Worm (Caenorhabditis elegans) whole organism, L2 larva: ENCODE results near the gene dsb-1.
A peak's percentile ranks its signal among the peaks of the same experiment; 100 is the strongest.

Experiments used
- C34F6.9 ChIP-seq: fragments of 150-350 bp; optimal IDR thresholded peaks from 2 replicates; lab custom pipeline; 2014; ENCODE audit warnings: missing biosample characterization, missing genetic modification characterization
- F13H6.1 ChIP-seq: sonication (generic microtip); optimal IDR thresholded peaks from 2 replicates; lab custom pipeline; 2016; ENCODE audit warnings: missing genetic modification characterization, missing compliant biosample characterization
- R02D3.7 ChIP-seq: fragments of 150-350 bp; optimal IDR thresholded peaks from 2 replicates; lab custom pipeline; 2014; ENCODE audit warnings: missing biosample characterization, missing genetic modification characterization
- Y55F3AM.14 ChIP-seq: fragments of 200-800 bp; sonication (Bioruptor generic); optimal IDR thresholded peaks from 2 replicates; lab custom pipeline; 2018; ENCODE audit warnings: mild to moderate bottlenecking, missing genetic modification characterization, missing compliant biosample characterization
- ZK546.5 ChIP-seq: sonication (generic microtip); optimal IDR thresholded peaks from 2 replicates; lab custom pipeline; 2017; ENCODE audit warnings: missing biosample characterization, missing genetic modification characterization
- alr-1 ChIP-seq: fragments of 150-350 bp; optimal IDR thresholded peaks from 2 replicates; lab custom pipeline; 2014; ENCODE audit warnings: missing biosample characterization, missing genetic modification characterization
- aly-2 ChIP-seq: fragments of 150-350 bp; optimal IDR thresholded peaks from 2 replicates; lab custom pipeline; 2014; ENCODE audit warnings: missing biosample characterization, missing genetic modification characterization
- ama-1 ChIP-seq: fragments of 150-350 bp; optimal IDR thresholded peaks from 2 replicates; lab custom pipeline; 2018; ENCODE audit warnings: inconsistent platforms
- blmp-1 ChIP-seq: sonication (generic microtip); optimal IDR thresholded peaks from 2 replicates; lab custom pipeline; 2017; ENCODE audit warnings: missing genetic modification characterization, mild to moderate bottlenecking, missing compliant biosample characterization, antibody characterized with exemption, moderate library complexity; ENCODE audit not compliant: insufficient read depth
- ceh-16 ChIP-seq: fragments of 150-350 bp; optimal IDR thresholded peaks from 2 replicates; lab custom pipeline; 2014; ENCODE audit warnings: missing biosample characterization, missing genetic modification characterization
- ceh-82 ChIP-seq: fragments of 150-350 bp; optimal IDR thresholded peaks from 2 replicates; lab custom pipeline; 2014; ENCODE audit warnings: missing biosample characterization, missing genetic modification characterization
- crh-2 ChIP-seq: sonication (generic microtip); optimal IDR thresholded peaks from 2 replicates; lab custom pipeline; 2017; ENCODE audit warnings: missing biosample characterization, missing genetic modification characterization
- dmd-4 ChIP-seq: sonication (generic microtip); optimal IDR thresholded peaks from 2 replicates; lab custom pipeline; 2017; ENCODE audit warnings: missing biosample characterization, missing genetic modification characterization
- egl-27 ChIP-seq: sonication (generic microtip); optimal IDR thresholded peaks from 3 replicates; lab custom pipeline; 2017; ENCODE audit warnings: missing biosample characterization, missing genetic modification reagents, missing genetic modification characterization
- elt-1 ChIP-seq: fragments of 150-350 bp; optimal IDR thresholded peaks from 2 replicates; lab custom pipeline; 2014; ENCODE audit warnings: missing biosample characterization, missing genetic modification characterization
- elt-3 ChIP-seq: sonication (generic microtip); optimal IDR thresholded peaks from 2 replicates; lab custom pipeline; 2017; ENCODE audit warnings: missing biosample characterization, missing genetic modification characterization
- fos-1 ChIP-seq: fragments of 150-350 bp; optimal IDR thresholded peaks from 2 replicates; lab custom pipeline; 2014; ENCODE audit warnings: missing biosample characterization, missing genetic modification characterization
- gmeb-1 ChIP-seq: fragments of 150-350 bp; optimal IDR thresholded peaks from 2 replicates; lab custom pipeline; 2014; ENCODE audit warnings: missing biosample characterization, missing genetic modification characterization
- lin-11 ChIP-seq: fragments of 150-350 bp; sonication (generic microtip); optimal IDR thresholded peaks from 2 replicates; lab custom pipeline; 2014; ENCODE audit warnings: missing biosample characterization, missing genetic modification characterization, inconsistent platforms, mixed read lengths
- lin-13 ChIP-seq: fragments of 150-350 bp; optimal IDR thresholded peaks from 2 replicates; lab custom pipeline; 2014; ENCODE audit warnings: missing biosample characterization, missing genetic modification reagents, missing genetic modification characterization
- lin-39 ChIP-seq: fragments of 150-350 bp; optimal IDR thresholded peaks from 2 replicates; lab custom pipeline; 2014; ENCODE audit warnings: missing biosample characterization, missing genetic modification reagents, missing genetic modification characterization
- lsy-2 ChIP-seq, 2 experiments: fragments of 150-350 bp in 1 of 2; sonication (generic microtip) in 1 of 2; optimal IDR thresholded peaks; 2 replicates each; lab custom pipeline; 2014 to 2017; ENCODE audit warnings: missing biosample characterization in 2 of 2, missing genetic modification characterization in 2 of 2
- mab-5 ChIP-seq: fragments of 150-350 bp; optimal IDR thresholded peaks from 2 replicates; lab custom pipeline; 2014; ENCODE audit warnings: missing biosample characterization, missing genetic modification characterization
- mbf-1 ChIP-seq: sonication (generic microtip); optimal IDR thresholded peaks from 2 replicates; lab custom pipeline; 2017; ENCODE audit warnings: missing biosample characterization, missing genetic modification characterization
- mdl-1 ChIP-seq, 2 experiments: fragments of 150-350 bp in 1 of 2; sonication (generic microtip) in 1 of 2; optimal IDR thresholded peaks; 2 replicates each; lab custom pipeline; 2017; ENCODE audit warnings: missing biosample characterization in 2 of 2, missing genetic modification characterization in 2 of 2
- nhr-10 ChIP-seq: sonication (generic microtip); optimal IDR thresholded peaks from 2 replicates; lab custom pipeline; 2017; ENCODE audit warnings: missing biosample characterization, missing genetic modification characterization
- nhr-11 ChIP-seq: fragments of 150-350 bp; optimal IDR thresholded peaks from 2 replicates; lab custom pipeline; 2014; ENCODE audit warnings: missing biosample characterization, missing genetic modification characterization
- nhr-12 ChIP-seq: fragments of 150-350 bp; optimal IDR thresholded peaks from 2 replicates; lab custom pipeline; 2014; ENCODE audit warnings: missing biosample characterization, missing genetic modification characterization
- nhr-129 ChIP-seq: fragments of 150-350 bp; optimal IDR thresholded peaks from 2 replicates; lab custom pipeline; 2014; ENCODE audit warnings: missing biosample characterization, missing genetic modification characterization
- nhr-21 ChIP-seq: fragments of 150-350 bp; optimal IDR thresholded peaks from 2 replicates; lab custom pipeline; 2014; ENCODE audit warnings: missing biosample characterization, missing genetic modification characterization
- nhr-23 ChIP-seq: fragments of 150-350 bp; optimal IDR thresholded peaks from 2 replicates; lab custom pipeline; 2014; ENCODE audit warnings: missing biosample characterization, missing genetic modification reagents, missing genetic modification characterization
- nhr-237 ChIP-seq: fragments of 150-350 bp; optimal IDR thresholded peaks from 2 replicates; lab custom pipeline; 2014; ENCODE audit warnings: missing biosample characterization, missing genetic modification characterization
- nhr-25 ChIP-seq: fragments of 150-350 bp; sonication (generic microtip); optimal IDR thresholded peaks from 3 replicates; lab custom pipeline; 2014; ENCODE audit warnings: missing biosample characterization, missing genetic modification characterization
- nhr-6 ChIP-seq: fragments of 150-350 bp; optimal IDR thresholded peaks from 2 replicates; lab custom pipeline; 2014; ENCODE audit warnings: missing biosample characterization, missing genetic modification characterization
- nhr-77 ChIP-seq: fragments of 150-350 bp; optimal IDR thresholded peaks from 2 replicates; lab custom pipeline; 2014; ENCODE audit warnings: missing biosample characterization, missing genetic modification characterization
- peb-1 ChIP-seq: fragments of 150-350 bp; optimal IDR thresholded peaks from 2 replicates; lab custom pipeline; 2014; ENCODE audit warnings: missing biosample characterization, missing genetic modification characterization
- sem-4 ChIP-seq: fragments of 150-350 bp; optimal IDR thresholded peaks from 2 replicates; lab custom pipeline; 2014; ENCODE audit warnings: missing biosample characterization, missing genetic modification reagents, missing genetic modification characterization
- skn-1 ChIP-seq: sonication (generic microtip); optimal IDR thresholded peaks from 2 replicates; lab custom pipeline; 2017; ENCODE audit warnings: missing biosample characterization, missing genetic modification characterization
- sma-3 ChIP-seq: sonication (generic microtip); optimal IDR thresholded peaks from 2 replicates; lab custom pipeline; 2016; ENCODE audit warnings: missing genetic modification reagents, missing genetic modification characterization, missing compliant biosample characterization
- sma-9 ChIP-seq, 2 experiments: fragments of 150-350 bp in 1 of 2; sonication (generic microtip) in 1 of 2; optimal IDR thresholded peaks; 2 replicates each; lab custom pipeline; 2014 to 2016; ENCODE audit warnings: missing genetic modification characterization in 2 of 2, mild to moderate bottlenecking in 1 of 2, missing biosample characterization in 1 of 2, missing compliant biosample characterization in 1 of 2, missing genetic modification reagents in 1 of 2, moderate library complexity in 1 of 2
- snpc-4 ChIP-seq: fragments of 150-350 bp; optimal IDR thresholded peaks from 2 replicates; lab custom pipeline; 2014; ENCODE audit warnings: missing biosample characterization, missing genetic modification characterization
- unc-39 ChIP-seq: fragments of 150-350 bp; optimal IDR thresholded peaks from 2 replicates; lab custom pipeline; 2014; ENCODE audit warnings: missing biosample characterization, missing genetic modification characterization
- unc-55 ChIP-seq: fragments of 150-350 bp; sonication (generic microtip); optimal IDR thresholded peaks from 3 replicates; lab custom pipeline; 2014; ENCODE audit warnings: missing biosample characterization, missing genetic modification reagents, missing genetic modification characterization
- unc-62 ChIP-seq: fragments of 150-350 bp; optimal IDR thresholded peaks from 2 replicates; lab custom pipeline; 2014; ENCODE audit warnings: missing biosample characterization, missing genetic modification reagents, missing genetic modification characterization
- zag-1 ChIP-seq: fragments of 150-350 bp; optimal IDR thresholded peaks from 2 replicates; lab custom pipeline; 2014; ENCODE audit warnings: missing biosample characterization, missing genetic modification characterization
- ztf-1 ChIP-seq: fragments of 200-800 bp; sonication (Bioruptor generic); conservative IDR thresholded peaks from 2 replicates; pipeline ENCODE4 v1.3.6; 2022; ENCODE audit warnings: missing genetic modification characterization, missing compliant biosample characterization
- ztf-11 ChIP-seq: sonication (generic microtip); optimal IDR thresholded peaks from 2 replicates; lab custom pipeline; 2017; ENCODE audit warnings: missing biosample characterization, missing genetic modification characterization
- ztf-4 ChIP-seq: fragments of 150-350 bp; optimal IDR thresholded peaks from 2 replicates; lab custom pipeline; 2014; ENCODE audit warnings: missing biosample characterization, missing genetic modification characterization

dsb-1 gene

ce11 chrIV:12366571-12366970 is 42.2 kb upstream of the dsb-1 start:
- TF ChIP-seq nhr-25 = peak; percentile 25
- TF ChIP-seq ceh-16 (tag; lab: Kevin White, UChicago) = no peak
- TF ChIP-seq peb-1 (tag; lab: Kevin White, UChicago) = no peak

- TF ChIP-seq gmeb-1 (tag; lab: Kevin White, UChicago) (no peak), nhr-237 (tag; lab: Kevin White, UChicago) (no peak), nhr-77 (no peak), skn-1 (tag; lab: Kevin White, UChicago) (no peak), alr-1 (no peak), unc-39 (tag; lab: Kevin White, UChicago) (no peak), nhr-25 (no peak), nhr-6 (tag; lab: Kevin White, UChicago) (no peak), unc-62 (GFP tag; lab: Kevin White, UChicago) (no peak), ZK546.5 (no peak), ceh-16 (tag; lab: Kevin White, UChicago) (no peak), sma-9 (GFP tag; optimal IDR thresholded peaks at IDR 0.05; lab: Kevin White, UChicago) (no peak), sma-9 (tag; optimal IDR thresholded peaks at IDR 0.05; lab: Kevin White, UChicago) (no peak), crh-2 (tag; lab: Kevin White, UChicago) (no peak)
Observed at ce11 chrIV:12371340-12371739, 37.4 kb upstream of the dsb-1 start.

ce11 chrIV:12371879-12372278 is 36.8 kb upstream of the dsb-1 start, which contains the start of gene wdr-46:
Gene wdr-46, plus strand, starts transcription at chrIV:12372253.
- TF ChIP-seq ceh-16 (tag; lab: Kevin White, UChicago) (no peak), nhr-21 (tag; lab: Kevin White, UChicago) (peak; percentile 80), lin-13 (GFP tag; lab: Kevin White, UChicago) (peak; percentile 89), mab-5 (peak; percentile 88), Y55F3AM.14 (GFP tag; lab: Kevin White, UChicago) (no peak), nhr-23 (tag; lab: Kevin White, UChicago) (no peak), sem-4 (tag; lab: Kevin White, UChicago) (peak; percentile 76), nhr-12 (no peak), fos-1 (tag; lab: Kevin White, UChicago) (peak; percentile 55), nhr-6 (tag; lab: Kevin White, UChicago) (peak; percentile 68), ztf-1 (GFP tag; lab: Robert Waterston, UW) (no peak), nhr-11 (tag; lab: Kevin White, UChicago) (no peak), ceh-82 (peak; percentile 74), crh-2 (tag; lab: Kevin White, UChicago) (peak; percentile 89), unc-62 (GFP tag; lab: Kevin White, UChicago) (no peak), ztf-4 (peak; percentile 29), lsy-2 (tag; optimal IDR thresholded peaks at IDR 0.05; lab: Kevin White, UChicago) (peak; percentile 99 to 100), egl-27 (tag; lab: Kevin White, UChicago) (no peak), elt-3 (no peak), F13H6.1 (tag; lab: Kevin White, UChicago) (peak; percentile 76), nhr-25 (peak; percentile 89), alr-1 (no peak), unc-55 (GFP tag; lab: Kevin White, UChicago) (peak; percentile 97), R02D3.7 (tag; lab: Kevin White, UChicago) (peak; percentile 52), lin-39 (tag; lab: Kevin White, UChicago) (no peak), nhr-129 (tag; lab: Kevin White, UChicago) (peak; percentile 96), mbf-1 (no peak), elt-1 (tag; lab: Kevin White, UChicago) (no peak), ztf-11 (no peak), gmeb-1 (tag; lab: Kevin White, UChicago) (peak; percentile 99), skn-1 (tag; lab: Kevin White, UChicago) (no peak), zag-1 (tag; lab: Kevin White, UChicago) (no peak), sma-9 (GFP tag; optimal IDR thresholded peaks at IDR 0.05; lab: Kevin White, UChicago) (peak; percentile 79), sma-9 (tag; optimal IDR thresholded peaks at IDR 0.05; lab: Kevin White, UChicago) (no peak), peb-1 (tag; lab: Kevin White, UChicago) (no peak), aly-2 (tag; lab: Kevin White, UChicago) (no peak), snpc-4 (tag; lab: Kevin White, UChicago) (peak; percentile 70), nhr-10 (tag; lab: Kevin White, UChicago) (peak; percentile 79), nhr-77 (peak; percentile 56), unc-39 (tag; lab: Kevin White, UChicago) (no peak), sma-3 (peak; percentile 83), C34F6.9 (tag; lab: Kevin White, UChicago) (peak; percentile 87), nhr-237 (tag; lab: Kevin White, UChicago) (no peak), ama-1 (lab: Kevin White, UChicago) (no peak), ZK546.5 (peak; percentile 78), dmd-4 (tag; lab: Kevin White, UChicago) (peak; percentile 1), blmp-1 (no peak), mdl-1 (tag; optimal IDR thresholded peaks at IDR 0.05; lab: Kevin White, UChicago) (no peak), lin-11 (tag; lab: Kevin White, UChicago) (peak; percentile 55)
